Fruit fly (Drosophila melanogaster) S2 (cell line): ENCODE results near the gene CG6055.

Experiments
- CG8478 ChIP-seq: fragments of >200 bp; optimal IDR thresholded peaks from 2 replicates; lab custom pipeline; 2018
- CTCF ChIP-seq, 2 experiments: fragments of >200 bp; optimal IDR thresholded peaks; 2 replicates each; lab custom pipeline; 2018

dm6 chr2L:7494341-7495293 is 28.3 kb downstream of the CG6055 start:
- no peak for TF ChIP-seq CTCF (optimal IDR thresholded peaks at IDR 0.05; lab: Kevin White, UChicago)
- no peak for TF ChIP-seq CG8478 (lab: Kevin White, UChicago)
